Worm (Caenorhabditis elegans) whole organism, late embryonic: Measurements from ENCODE around the gene dnc-4.

Source experiments
- ceh-30 ChIP-seq: fragments of 150-350 bp; optimal IDR thresholded peaks from 2 replicates; lab custom pipeline; 2014; ENCODE audit warnings: missing biosample characterization, missing genetic modification characterization
- dmd-4 ChIP-seq: sonication (generic microtip); optimal IDR thresholded peaks from 2 replicates; lab custom pipeline; 2016; ENCODE audit warnings: borderline replicate concordance, missing genetic modification characterization, missing compliant biosample characterization
- dve-1 ChIP-seq: sonication (generic microtip); optimal IDR thresholded peaks from 2 replicates; lab custom pipeline; 2017; ENCODE audit warnings: antibody characterized with exemption, mild to moderate bottlenecking, missing genetic modification characterization, missing compliant biosample characterization
- hlh-15 ChIP-seq: sonication (generic microtip); optimal IDR thresholded peaks from 2 replicates; lab custom pipeline; 2016; ENCODE audit warnings: missing genetic modification characterization, missing compliant biosample characterization
- hlh-6 ChIP-seq: sonication (generic microtip); optimal IDR thresholded peaks from 2 replicates; lab custom pipeline; 2016; ENCODE audit warnings: missing genotype, missing genetic modification characterization, missing compliant biosample characterization
- nfya-1 ChIP-seq: sonication (generic microtip); optimal IDR thresholded peaks from 2 replicates; lab custom pipeline; 2017; ENCODE audit warnings: missing genetic modification characterization, mild to moderate bottlenecking, missing compliant biosample characterization, antibody characterized with exemption, moderate library complexity
- pag-3 ChIP-seq: sonication (generic microtip); optimal IDR thresholded peaks from 2 replicates; lab custom pipeline; 2016; ENCODE audit warnings: missing compliant biosample characterization, missing genetic modification characterization, borderline replicate concordance
- pha-2 ChIP-seq: sonication (generic microtip); optimal IDR thresholded peaks from 2 replicates; lab custom pipeline; 2017; ENCODE audit warnings: mild to moderate bottlenecking, missing genetic modification characterization, missing compliant biosample characterization

DNA sequence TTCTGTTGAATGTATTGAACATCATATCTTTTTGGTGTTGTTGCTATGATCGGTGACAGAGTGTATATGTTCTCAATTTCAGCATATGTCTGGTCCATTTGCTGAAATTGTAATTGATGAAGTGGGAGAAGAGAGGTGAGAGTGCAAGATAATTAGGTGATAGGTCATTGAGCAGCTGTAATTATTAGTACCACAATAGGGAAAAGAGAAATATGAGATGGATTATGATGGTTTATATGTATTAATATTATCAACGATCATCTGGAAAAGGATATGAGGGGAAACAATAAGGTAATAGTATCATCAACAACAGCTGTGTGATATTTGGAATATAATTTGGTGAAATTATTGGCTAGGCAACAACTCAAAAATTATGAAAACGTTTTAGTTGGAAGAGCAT, 7.3 kb downstream of the dnc-4 start, which contains the start of gene Y42H9B.3:
- TF ChIP-seq hlh-6 (tag; lab: Kevin White, UChicago) (no peak), pha-2 (tag; lab: Kevin White, UChicago) (no peak), hlh-15 (tag; lab: Kevin White, UChicago) (no peak), ceh-30 (tag; lab: Kevin White, UChicago) (no peak), pag-3 (no peak), dmd-4 (no peak), nfya-1 (tag; lab: Kevin White, UChicago) (no peak), dve-1 (tag; lab: Kevin White, UChicago) (no peak)
